Worm (Caenorhabditis elegans) whole organism, L4 larva: Measurements from ENCODE around the gene F13H10.1.
A peak's percentile ranks its signal among the peaks of the same experiment; 100 is the strongest.

ENCODE experiments used
- F44E2.7 ChIP-seq: fragments of 200-800 bp; sonication (Bioruptor generic); IDR thresholded peaks from 2 replicates; pipeline ENCODE4 v2.1.2; 2022; ENCODE audit warnings: missing genetic modification characterization, missing compliant biosample characterization
- Y48G9A.11 ChIP-seq: fragments of 200-800 bp; sonication (Bioruptor generic); IDR thresholded peaks from 2 replicates; pipeline ENCODE4 v1.3.6; 2022; ENCODE audit warnings: missing genetic modification reagents, missing genetic modification characterization, missing compliant biosample characterization
- ZK546.5 ChIP-seq, 2 experiments: sonication (generic microtip); optimal IDR thresholded peaks; 2 replicates each; lab custom pipeline; 2017; ENCODE audit warnings: missing biosample characterization in 2 of 2, missing genetic modification characterization in 2 of 2
- ceh-32 ChIP-seq: sonication (generic microtip); optimal IDR thresholded peaks from 2 replicates; lab custom pipeline; 2016; ENCODE audit warnings: mild to moderate bottlenecking, missing genetic modification characterization, missing compliant biosample characterization; ENCODE audit not compliant: poor library complexity
- ceh-44 ChIP-seq: fragments of 200-800 bp; sonication (Bioruptor generic); IDR thresholded peaks from 2 replicates; pipeline ENCODE4 v1.3.6; 2022; ENCODE audit warnings: missing genetic modification reagents, missing genetic modification characterization, missing compliant biosample characterization
- cey-2 ChIP-seq: sonication (generic microtip); optimal IDR thresholded peaks from 3 replicates; lab custom pipeline; 2017; ENCODE audit warnings: missing genetic modification characterization, mild to moderate bottlenecking, missing compliant biosample characterization, antibody characterized with exemption, borderline replicate concordance; ENCODE audit not compliant: insufficient read depth
- daf-12 ChIP-seq: fragments of 150-350 bp; optimal IDR thresholded peaks from 2 replicates; lab custom pipeline; 2014; ENCODE audit warnings: missing biosample characterization, missing genetic modification reagents, missing genetic modification characterization
- dmd-9 ChIP-seq: fragments of 200-800 bp; sonication (Bioruptor generic); IDR thresholded peaks from 2 replicates; pipeline ENCODE4 v1.3.6; 2022; ENCODE audit warnings: missing genetic modification reagents, missing genetic modification characterization, missing compliant biosample characterization
- dpl-1 ChIP-seq: fragments of 150-350 bp; optimal IDR thresholded peaks from 2 replicates; lab custom pipeline; 2014; ENCODE audit warnings: missing biosample characterization, missing genetic modification reagents, missing genetic modification characterization
- duxl-1 ChIP-seq: sonication (generic microtip); optimal IDR thresholded peaks from 2 replicates; lab custom pipeline; 2016; ENCODE audit warnings: mild to moderate bottlenecking, missing genetic modification characterization, moderate library complexity, missing compliant biosample characterization; ENCODE audit not compliant: poor library complexity
- dve-1 ChIP-seq: sonication (generic microtip); optimal IDR thresholded peaks from 2 replicates; lab custom pipeline; 2017; ENCODE audit warnings: antibody characterized with exemption, mild to moderate bottlenecking, missing genetic modification characterization, missing compliant biosample characterization; ENCODE audit not compliant: insufficient read depth
- egl-27 ChIP-seq: sonication (generic microtip); optimal IDR thresholded peaks from 3 replicates; lab custom pipeline; 2017; ENCODE audit warnings: missing biosample characterization, missing genetic modification reagents, missing genetic modification characterization
- lin-13 ChIP-seq: fragments of 150-350 bp; optimal IDR thresholded peaks from 2 replicates; lab custom pipeline; 2014; ENCODE audit warnings: missing biosample characterization, missing genetic modification reagents, missing genetic modification characterization
- lin-38 ChIP-seq: fragments of 200-800 bp; sonication (Bioruptor generic); IDR thresholded peaks from 2 replicates; pipeline ENCODE4 v1.3.6; 2022; ENCODE audit warnings: missing genetic modification reagents, missing genetic modification characterization, missing compliant biosample characterization
- lsy-2 ChIP-seq, 2 experiments: fragments of 150-350 bp in 1 of 2; sonication (generic microtip) in 1 of 2; optimal IDR thresholded peaks; 2 replicates each; lab custom pipeline; 2014 to 2017; ENCODE audit warnings: missing biosample characterization in 2 of 2, missing genetic modification characterization in 2 of 2
- nhr-102 ChIP-seq: sonication (generic microtip); optimal IDR thresholded peaks from 2 replicates; lab custom pipeline; 2016; ENCODE audit warnings: mild to moderate bottlenecking, missing genetic modification characterization, moderate library complexity, missing compliant biosample characterization
- nhr-111 ChIP-seq: fragments of 200-800 bp; sonication (Bioruptor generic); optimal IDR thresholded peaks from 2 replicates; lab custom pipeline; 2018; ENCODE audit warnings: mild to moderate bottlenecking, missing genetic modification characterization, missing compliant biosample characterization
- nhr-28 ChIP-seq: fragments of 150-350 bp; optimal IDR thresholded peaks from 2 replicates; lab custom pipeline; 2014; ENCODE audit warnings: missing biosample characterization, missing genetic modification characterization
- rbr-2 ChIP-seq: sonication (generic microtip); optimal IDR thresholded peaks from 2 replicates; lab custom pipeline; 2016; ENCODE audit warnings: missing genotype, missing genetic modification characterization, missing compliant biosample characterization
- snpc-1.2 ChIP-seq: fragments of 200-800 bp; sonication (Bioruptor generic); IDR thresholded peaks from 2 replicates; pipeline ENCODE4 v1.3.6; 2022; ENCODE audit warnings: missing genetic modification reagents, missing genetic modification characterization, missing compliant biosample characterization
- spr-1 ChIP-seq: sonication (generic microtip); optimal IDR thresholded peaks from 2 replicates; lab custom pipeline; 2016; ENCODE audit warnings: mild to moderate bottlenecking, missing genetic modification characterization, missing compliant biosample characterization
- unc-130 ChIP-seq: sonication (generic microtip); optimal IDR thresholded peaks from 2 replicates; lab custom pipeline; 2016; ENCODE audit warnings: missing genetic modification reagents, missing genetic modification characterization, missing compliant biosample characterization
- zag-1 ChIP-seq: fragments of 150-350 bp; optimal IDR thresholded peaks from 2 replicates; lab custom pipeline; 2014; ENCODE audit warnings: missing biosample characterization, missing genetic modification characterization
- zip-11 ChIP-seq: fragments of 200-800 bp; sonication (Bioruptor generic); IDR thresholded peaks from 2 replicates; pipeline ENCODE4 v1.3.6; 2022; ENCODE audit warnings: missing genetic modification characterization, missing compliant biosample characterization
- ztf-11 ChIP-seq: fragments of 150-350 bp; optimal IDR thresholded peaks from 2 replicates; lab custom pipeline; 2014; ENCODE audit warnings: missing biosample characterization, missing genetic modification characterization

Gene F13H10.1

ce11 chrIV:11053652-11054317, 49.4 kb downstream of the F13H10.1 start, which contains the start of the genes F36H1.12 and lin-3:
F36H1.12 (minus strand) TSS chrIV:11053702.
lin-3 (plus strand) TSS chrIV:11054308.
- TF ChIP-seq rbr-2 (tag; lab: Kevin White, UChicago) (no peak), snpc-1.2 (no peak), nhr-111 (GFP tag; lab: Kevin White, UChicago) (no peak), ZK546.5 (tag; optimal IDR thresholded peaks at IDR 0.05; lab: Kevin White, UChicago) (no peak), nhr-102 (tag; lab: Kevin White, UChicago) (no peak), unc-130 (peak; percentile 19), zip-11 (GFP tag; lab: Robert Waterston, UW) (no peak), dmd-9 (GFP tag; lab: Robert Waterston, UW) (no peak), Y48G9A.11 (GFP tag; lab: Robert Waterston, UW) (no peak), ztf-11 (no peak), nhr-28 (tag; lab: Kevin White, UChicago) (no peak), egl-27 (no peak), duxl-1 (tag; lab: Kevin White, UChicago) (no peak), ceh-44 (0 out of 2 replicates have a peak, but pooled peaks have one; percentile 31), ceh-32 (tag; lab: Kevin White, UChicago) (no peak), zag-1 (tag; lab: Kevin White, UChicago) (no peak), dve-1 (tag; lab: Kevin White, UChicago) (no peak), lin-13 (GFP tag; lab: Kevin White, UChicago) (no peak), daf-12 (no peak), lin-38 (GFP tag; lab: Robert Waterston, UW) (peak; percentile 85), F44E2.7 (GFP tag; lab: Robert Waterston, UW) (no peak), spr-1 (tag; lab: Kevin White, UChicago) (no peak), lsy-2 (tag; optimal IDR thresholded peaks at IDR 0.05; lab: Kevin White, UChicago) (no peak), cey-2 (tag; lab: Kevin White, UChicago) (no peak), dpl-1 (no peak)
